Fruit fly (Drosophila melanogaster): Measurements from ENCODE around the gene Cyt-c1.
A peak's percentile ranks its signal among the peaks of the same experiment; 100 is the strongest.

Cyt-c1 gene

DNA sequence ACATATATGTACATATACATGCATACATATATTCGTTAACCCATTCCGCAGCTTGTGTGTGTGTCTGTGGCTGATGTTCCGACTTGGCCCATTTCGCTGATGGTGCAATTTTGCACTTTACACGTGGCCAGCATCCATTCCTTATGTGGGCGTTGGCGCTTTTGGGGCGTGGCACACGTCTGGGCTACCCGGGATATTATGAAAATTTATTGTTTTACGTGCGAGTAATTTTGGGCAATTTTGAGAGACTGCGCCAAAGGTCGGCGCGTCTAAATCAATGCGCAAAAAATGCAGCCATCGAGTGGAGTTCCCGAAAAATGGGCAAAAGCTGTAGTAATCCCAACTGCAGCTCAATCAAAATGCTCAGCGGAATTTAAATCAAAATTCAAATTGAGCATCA is 12.0 kb downstream of the Cyt-c1 start:
- no peak for TF ChIP-seq Hr39 (GFP tag; optimal IDR thresholded peaks at IDR 0.05)
- TF ChIP-seq CG1621 (tag; optimal IDR thresholded peaks at IDR 0.05), result no peak
- TF ChIP-seq fd59A (GFP tag; optimal IDR thresholded peaks at IDR 0.05), result no peak
- TF ChIP-seq net (GFP tag; optimal IDR thresholded peaks at IDR 0.05), result no peak
- no peak for TF ChIP-seq CG32006 (GFP tag; optimal IDR thresholded peaks at IDR 0.05)
- TF ChIP-seq achi (GFP tag; optimal IDR thresholded peaks at IDR 0.05), result no peak
- no peak for TF ChIP-seq CG6276 (GFP tag; optimal IDR thresholded peaks at IDR 0.05)
- TF ChIP-seq Sox102F (GFP tag; optimal IDR thresholded peaks at IDR 0.05), result no peak
- no peak for TF ChIP-seq CG8632 (GFP tag; optimal IDR thresholded peaks at IDR 0.05)
- no peak for TF ChIP-seq spab (GFP tag; optimal IDR thresholded peaks at IDR 0.05)
- TF ChIP-seq CG15336 (GFP tag; IDR thresholded peaks at IDR 0.05), result no peak
- no peak for TF ChIP-seq CG34406 (GFP tag; optimal IDR thresholded peaks at IDR 0.05)
- no peak for TF ChIP-seq dsx (GFP tag; optimal IDR thresholded peaks at IDR 0.05; ENCODE audit: poor library complexity, severe bottlenecking)
- no peak for TF ChIP-seq Met (GFP tag; optimal IDR thresholded peaks at IDR 0.05)
- TF ChIP-seq OdsH (GFP tag; optimal IDR thresholded peaks at IDR 0.05), result no peak
- TF ChIP-seq CG10631 (GFP tag; optimal IDR thresholded peaks at IDR 0.05), result no peak

DNA sequence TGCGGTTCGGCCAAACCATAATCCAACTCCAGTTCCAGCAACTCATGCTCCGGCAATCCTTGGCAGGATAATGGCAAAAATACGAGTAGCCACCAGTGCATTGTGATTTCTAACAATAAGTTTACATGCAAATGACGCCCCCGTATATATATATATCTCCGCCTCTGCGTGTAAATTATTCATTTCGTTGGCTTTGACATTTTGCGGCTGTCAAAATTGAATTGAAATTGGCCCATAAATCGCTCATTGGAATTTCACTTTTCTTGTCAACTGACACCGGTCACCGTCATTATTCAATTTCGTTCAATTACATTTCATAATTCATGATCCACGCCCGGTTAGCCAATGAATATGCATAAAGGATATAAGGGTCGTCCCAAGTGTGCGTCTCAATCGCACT is 22.7 kb downstream of the Cyt-c1 start, which contains the start of gene Ir64a:
TSS of gene Ir64a (minus strand) at position 101 of the 400 bp plus-strand sequence.
- TF ChIP-seq CG6163 (GFP tag; IDR thresholded peaks at IDR 0.05) (no peak), CG15336 (GFP tag; IDR thresholded peaks at IDR 0.05) (no peak), esn (GFP tag; optimal IDR thresholded peaks at IDR 0.05) (no peak), fkh (GFP tag; optimal IDR thresholded peaks at IDR 0.05) (no peak), CG10631 (GFP tag; optimal IDR thresholded peaks at IDR 0.05) (no peak), CG6276 (GFP tag; optimal IDR thresholded peaks at IDR 0.05) (no peak), svp (GFP tag) (no peak), CG9139 (GFP tag; optimal IDR thresholded peaks at IDR 0.05) (no peak), Smox (GFP tag; optimal IDR thresholded peaks at IDR 0.05) (no peak), CG31627 (GFP tag; optimal IDR thresholded peaks at IDR 0.05) (no peak), CG10669 (GFP tag; optimal IDR thresholded peaks at IDR 0.05) (no peak), acj6 (GFP tag; optimal IDR thresholded peaks at IDR 0.05) (no peak), spab (GFP tag; optimal IDR thresholded peaks at IDR 0.05) (no peak)

DNA sequence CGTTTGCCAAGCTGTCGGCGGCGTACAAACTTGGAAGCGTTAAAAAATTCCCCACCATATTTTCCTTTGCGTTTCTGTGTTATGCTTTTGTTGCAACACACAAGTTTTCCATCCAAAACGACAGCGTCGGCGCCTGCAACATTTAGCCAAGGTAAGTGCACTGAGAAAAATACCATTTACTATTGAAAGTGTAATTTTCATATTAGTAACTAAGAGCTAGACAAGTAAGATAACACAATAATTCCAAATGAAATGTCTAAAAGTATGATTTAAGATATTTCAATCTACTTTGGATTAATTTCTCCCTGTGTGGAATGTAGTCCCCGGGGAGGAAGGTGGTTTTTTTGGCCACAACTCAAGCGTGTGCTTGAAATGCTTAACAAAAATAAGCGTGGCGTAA is 25.8 kb downstream of the Cyt-c1 start:
- TF ChIP-seq Gug (GFP tag; IDR thresholded peaks at IDR 0.05), result 0 out of 2 replicates have a peak, but pooled peaks have one; percentile 12
- peak; percentile 28 for TF ChIP-seq Lpt (GFP tag; optimal IDR thresholded peaks at IDR 0.05)
- TF ChIP-seq OdsH (GFP tag; optimal IDR thresholded peaks at IDR 0.05), result no peak
- TF ChIP-seq lz (GFP tag; optimal IDR thresholded peaks at IDR 0.05), result no peak
- peak; percentile 50 for TF ChIP-seq svp (GFP tag)
- TF ChIP-seq CG6808 (GFP tag; optimal IDR thresholded peaks at IDR 0.05), result no peak
- TF ChIP-seq CG8119 (GFP tag; IDR thresholded peaks at IDR 0.05), result peak; percentile 75
- TF ChIP-seq fd59A (GFP tag; optimal IDR thresholded peaks at IDR 0.05), result no peak
- TF ChIP-seq CG8319 (GFP tag; optimal IDR thresholded peaks at IDR 0.05), result no peak
- no peak for TF ChIP-seq Smox (GFP tag; optimal IDR thresholded peaks at IDR 0.05)
- TF ChIP-seq Eip75B (GFP tag; optimal IDR thresholded peaks at IDR 0.05), result no peak
- no peak for TF ChIP-seq CG6792 (GFP tag; optimal IDR thresholded peaks at IDR 0.05)
- peak; percentile 7 for TF ChIP-seq pdm3 (GFP tag; optimal IDR thresholded peaks at IDR 0.05)
- no peak for TF ChIP-seq Met (GFP tag; optimal IDR thresholded peaks at IDR 0.05)
- no peak for TF ChIP-seq dsx (GFP tag; optimal IDR thresholded peaks at IDR 0.05; ENCODE audit: poor library complexity, severe bottlenecking)
- TF ChIP-seq CG31627 (GFP tag; optimal IDR thresholded peaks at IDR 0.05), result no peak
- TF ChIP-seq Eip78C (GFP tag), result peak; percentile 76
- no peak for TF ChIP-seq Eip93F (GFP tag; optimal IDR thresholded peaks at IDR 0.05)
- TF ChIP-seq CG34406 (GFP tag; optimal IDR thresholded peaks at IDR 0.05), result no peak
- TF ChIP-seq CG11902 (GFP tag; optimal IDR thresholded peaks at IDR 0.05), result no peak
- TF ChIP-seq fkh (GFP tag; optimal IDR thresholded peaks at IDR 0.05), result no peak
- no peak for TF ChIP-seq ss (GFP tag; optimal IDR thresholded peaks at IDR 0.05)
- TF ChIP-seq CG10669 (GFP tag; optimal IDR thresholded peaks at IDR 0.05), result no peak
- TF ChIP-seq salr (GFP tag; optimal IDR thresholded peaks at IDR 0.05), result peak in 1 of 2 experiments; percentile 8
- TF ChIP-seq vri (GFP tag; optimal IDR thresholded peaks at IDR 0.05), result no peak
- no peak for TF ChIP-seq achi (GFP tag; optimal IDR thresholded peaks at IDR 0.05)
- no peak for TF ChIP-seq Hr39 (GFP tag; optimal IDR thresholded peaks at IDR 0.05)
- TF ChIP-seq Ets96B (tag; optimal IDR thresholded peaks at IDR 0.05), result no peak
- TF ChIP-seq Ets21C (GFP tag; optimal IDR thresholded peaks at IDR 0.05), result no peak
- TF ChIP-seq eg (GFP tag; IDR thresholded peaks at IDR 0.05), result peak; percentile 80
- TF ChIP-seq CG1621 (tag; optimal IDR thresholded peaks at IDR 0.05), result no peak
- no peak for TF ChIP-seq CG11762 (GFP tag; optimal IDR thresholded peaks at IDR 0.05; ENCODE audit: insufficient read depth)
- no peak for TF ChIP-seq CG16779 (tag; optimal IDR thresholded peaks at IDR 0.05)
- TF ChIP-seq CG6276 (GFP tag; optimal IDR thresholded peaks at IDR 0.05), result peak; percentile 72
- no peak for TF ChIP-seq spab (GFP tag; optimal IDR thresholded peaks at IDR 0.05)
- no peak for TF ChIP-seq net (GFP tag; optimal IDR thresholded peaks at IDR 0.05)
- no peak for TF ChIP-seq Sox102F (GFP tag; optimal IDR thresholded peaks at IDR 0.05)
